2 worm cellular contexts compared by ENCODE assay signal in genomic region chrII:15148442-15148841, ce11.
TF ChIP-seq lines count a peak whose summit lies in the region.

No protein-coding gene starts in this region.

TF ChIP-seq in whole organism, L3 larva, 47 proteins besides CTCF, POLR2A, EP300 and RAD21:
- no peak for TF ChIP-seq nhr-12 (tag; optimal IDR thresholded peaks at IDR 0.05; lab: Kevin White, UChicago)
- TF ChIP-seq egl-5 (tag; optimal IDR thresholded peaks at IDR 0.05; lab: Kevin White, UChicago), result peak; percentile 61

TF ChIP-seq in whole organism, L4 larva, 104 proteins besides CTCF, POLR2A, EP300 and RAD21:
- TF ChIP-seq hlh-30 (tag; optimal IDR thresholded peaks at IDR 0.05; lab: Kevin White, UChicago; ENCODE audit: insufficient read depth) (no peak), unc-62 (GFP tag; optimal IDR thresholded peaks at IDR 0.05 in 1 of 2; lab: Kevin White, UChicago) (peak in 1 of 2 experiments; percentile 52), unc-62 (tag; optimal IDR thresholded peaks at IDR 0.05; lab: Kevin White, UChicago) (no peak), R02D3.7 (tag; optimal IDR thresholded peaks at IDR 0.05; lab: Kevin White, UChicago) (no peak), aha-1 (tag; lab: Kevin White, UChicago) (peak; percentile 46), rbr-2 (tag; optimal IDR thresholded peaks at IDR 0.05; lab: Kevin White, UChicago) (no peak)
